Fruit fly (Drosophila melanogaster) whole organism, adult: ENCODE measurements around the gene Ada2a.

Experiments used
- CG12768 ChIP-seq: fragments of 200-800 bp; sonication (Bioruptor generic); optimal IDR thresholded peaks from 2 replicates; lab custom pipeline; 2017; ENCODE audit warnings: missing biosample characterization, missing genetic modification characterization, mild to moderate bottlenecking, moderate library complexity, missing genetic modification reagents
- toe ChIP-seq: fragments of 200-800 bp; sonication (Bioruptor generic); optimal IDR thresholded peaks from 2 replicates; lab custom pipeline; 2016; ENCODE audit warnings: missing biosample characterization, missing genetic modification characterization

- TF ChIP-seq toe (GFP tag; lab: Kevin White, UChicago) (no peak), CG12768 (GFP tag; lab: Kevin White, UChicago) (no peak)
These were observed 2.7 kb downstream of the Ada2a start, which contains the start of gene CG12320 for dm6 chr3R:18252578-18252977.
